Worm (Caenorhabditis elegans) whole organism, late embryonic: ENCODE results near the gene T14G8.4.

Source experiments
- C08G9.2 ChIP-seq: sonication (generic microtip); optimal IDR thresholded peaks from 2 replicates; lab custom pipeline; 2016; ENCODE audit warnings: mild to moderate bottlenecking, missing genetic modification characterization, moderate library complexity, missing compliant biosample characterization
- C38D4.7 ChIP-seq: fragments of 200-800 bp; sonication (Bioruptor generic); optimal IDR thresholded peaks from 2 replicates; lab custom pipeline; 2018; ENCODE audit warnings: mild to moderate bottlenecking, missing genetic modification characterization, moderate library complexity, missing compliant biosample characterization
- K02D7.2 ChIP-seq: sonication (generic microtip); optimal IDR thresholded peaks from 2 replicates; lab custom pipeline; 2017; ENCODE audit warnings: mild to moderate bottlenecking, missing genetic modification characterization, missing compliant biosample characterization
- K09A11.1 ChIP-seq: sonication (generic microtip); optimal IDR thresholded peaks from 2 replicates; lab custom pipeline; 2017; ENCODE audit warnings: antibody characterized with exemption, mild to moderate bottlenecking, missing genetic modification characterization, missing compliant biosample characterization; ENCODE audit not compliant: insufficient read depth
- Y22D7AL.16 ChIP-seq: sonication (generic microtip); optimal IDR thresholded peaks from 2 replicates; lab custom pipeline; 2016; ENCODE audit warnings: missing genetic modification characterization, missing compliant biosample characterization
- ahr-1 ChIP-seq: sonication (generic microtip); optimal IDR thresholded peaks from 2 replicates; lab custom pipeline; 2016; ENCODE audit warnings: missing genetic modification characterization, missing compliant biosample characterization
- ama-1 ChIP-seq: fragments of 150-350 bp; optimal IDR thresholded peaks from 2 replicates; lab custom pipeline; 2014
- ceh-14 ChIP-seq: sonication (generic microtip); optimal IDR thresholded peaks from 2 replicates; lab custom pipeline; 2016; ENCODE audit warnings: missing genotype, missing genetic modification characterization, missing compliant biosample characterization
- ceh-19 ChIP-seq: fragments of 200-800 bp; sonication (Bioruptor generic); optimal IDR thresholded peaks from 2 replicates; lab custom pipeline; 2018; ENCODE audit warnings: mild to moderate bottlenecking, missing genetic modification characterization, missing compliant biosample characterization
- ceh-22 ChIP-seq: sonication (generic microtip); optimal IDR thresholded peaks from 2 replicates; lab custom pipeline; 2017; ENCODE audit warnings: missing biosample characterization, missing genetic modification characterization
- ceh-30 ChIP-seq: fragments of 150-350 bp; optimal IDR thresholded peaks from 2 replicates; lab custom pipeline; 2014; ENCODE audit warnings: missing biosample characterization, missing genetic modification characterization
- ceh-31 ChIP-seq: sonication (generic microtip); optimal IDR thresholded peaks from 2 replicates; lab custom pipeline; 2016; ENCODE audit warnings: missing genetic modification characterization, missing compliant biosample characterization
- ceh-45 ChIP-seq: fragments of 200-800 bp; sonication (Bioruptor generic); IDR thresholded peaks from 2 replicates; pipeline ENCODE4 v1.3.6; 2022; ENCODE audit warnings: missing genetic modification reagents, missing genetic modification characterization, missing compliant biosample characterization
- ceh-48 ChIP-seq: sonication (generic microtip); optimal IDR thresholded peaks from 2 replicates; lab custom pipeline; 2016; ENCODE audit warnings: missing genetic modification characterization, inconsistent platforms, missing compliant biosample characterization
- ceh-6 ChIP-seq: fragments of 200-800 bp; sonication (Bioruptor generic); optimal IDR thresholded peaks from 2 replicates; lab custom pipeline; 2018; ENCODE audit warnings: mild to moderate bottlenecking, missing genetic modification characterization, missing compliant biosample characterization
- che-1 ChIP-seq: sonication (generic microtip); optimal IDR thresholded peaks from 2 replicates; lab custom pipeline; 2016; ENCODE audit warnings: mild to moderate bottlenecking, missing genetic modification characterization, missing compliant biosample characterization
- dmd-4 ChIP-seq: sonication (generic microtip); optimal IDR thresholded peaks from 2 replicates; lab custom pipeline; 2016; ENCODE audit warnings: borderline replicate concordance, missing genetic modification characterization, missing compliant biosample characterization
- elt-2 ChIP-seq: sonication (generic microtip); optimal IDR thresholded peaks from 2 replicates; lab custom pipeline; 2016; ENCODE audit warnings: missing genetic modification reagents, missing genetic modification characterization, missing compliant biosample characterization
- elt-4 ChIP-seq: sonication (generic microtip); optimal IDR thresholded peaks from 2 replicates; lab custom pipeline; 2016; ENCODE audit warnings: missing genetic modification characterization, missing compliant biosample characterization
- ets-4 ChIP-seq: sonication (generic microtip); optimal IDR thresholded peaks from 2 replicates; lab custom pipeline; 2016; ENCODE audit warnings: missing genetic modification characterization, missing compliant biosample characterization
- fkh-10 ChIP-seq: fragments of 150-350 bp; optimal IDR thresholded peaks from 2 replicates; lab custom pipeline; 2014; ENCODE audit warnings: missing biosample characterization, missing genetic modification reagents, missing genetic modification characterization
- gmeb-2 ChIP-seq: sonication (generic microtip); optimal IDR thresholded peaks from 2 replicates; lab custom pipeline; 2016; ENCODE audit warnings: missing genetic modification characterization, inconsistent platforms, missing compliant biosample characterization
- hlh-13 ChIP-seq: fragments of 200-800 bp; sonication (Bioruptor generic); optimal IDR thresholded peaks from 2 replicates; lab custom pipeline; 2018; ENCODE audit warnings: mild to moderate bottlenecking, missing genetic modification characterization, missing compliant biosample characterization
- hlh-15 ChIP-seq: sonication (generic microtip); optimal IDR thresholded peaks from 2 replicates; lab custom pipeline; 2016; ENCODE audit warnings: missing genetic modification characterization, missing compliant biosample characterization
- hlh-30 ChIP-seq: sonication (generic microtip); optimal IDR thresholded peaks from 2 replicates; lab custom pipeline; 2017; ENCODE audit warnings: antibody characterized with exemption, missing genetic modification characterization, missing compliant biosample characterization; ENCODE audit not compliant: insufficient read depth
- hlh-8 ChIP-seq: sonication (generic microtip); optimal IDR thresholded peaks from 2 replicates; lab custom pipeline; 2016; ENCODE audit warnings: missing genotype, missing genetic modification characterization, missing compliant biosample characterization
- lim-6 ChIP-seq: sonication (generic microtip); optimal IDR thresholded peaks from 2 replicates; lab custom pipeline; 2016; ENCODE audit warnings: missing genetic modification characterization, missing compliant biosample characterization
- lin-11 ChIP-seq: fragments of 200-800 bp; sonication (Bioruptor generic); optimal IDR thresholded peaks from 2 replicates; lab custom pipeline; 2018; ENCODE audit warnings: mild to moderate bottlenecking, missing genetic modification characterization, missing compliant biosample characterization
- mec-3 ChIP-seq: sonication (generic microtip); optimal IDR thresholded peaks from 2 replicates; lab custom pipeline; 2016; ENCODE audit warnings: borderline replicate concordance, missing genetic modification characterization, missing compliant biosample characterization
- odd-2 ChIP-seq: sonication (generic microtip); optimal IDR thresholded peaks from 2 replicates; lab custom pipeline; 2017; ENCODE audit warnings: antibody characterized with exemption, mild to moderate bottlenecking, missing genetic modification characterization, missing compliant biosample characterization
- pag-3 ChIP-seq: sonication (generic microtip); optimal IDR thresholded peaks from 2 replicates; lab custom pipeline; 2016; ENCODE audit warnings: missing compliant biosample characterization, missing genetic modification characterization, borderline replicate concordance
- pax-1 ChIP-seq: fragments of 150-350 bp; optimal IDR thresholded peaks from 2 replicates; lab custom pipeline; 2014; ENCODE audit warnings: missing biosample characterization, missing genetic modification characterization
- pqm-1 ChIP-seq: sonication (generic microtip); optimal IDR thresholded peaks from 2 replicates; lab custom pipeline; 2016; ENCODE audit warnings: missing genetic modification characterization, missing compliant biosample characterization
- pros-1 ChIP-seq: fragments of 150-350 bp; optimal IDR thresholded peaks from 2 replicates; lab custom pipeline; 2014; ENCODE audit warnings: missing biosample characterization, missing genetic modification reagents, missing genetic modification characterization
- ref-2 ChIP-seq: sonication (generic microtip); optimal IDR thresholded peaks from 2 replicates; lab custom pipeline; 2016; ENCODE audit warnings: missing genetic modification characterization, missing compliant biosample characterization
- sdc-2 ChIP-seq: sonication (generic microtip); optimal IDR thresholded peaks from 2 replicates; lab custom pipeline; 2016; ENCODE audit warnings: missing genotype, missing genetic modification characterization, missing compliant biosample characterization
- syd-9 ChIP-seq: sonication (generic microtip); optimal IDR thresholded peaks from 2 replicates; lab custom pipeline; 2016; ENCODE audit warnings: mild to moderate bottlenecking, missing genetic modification characterization, moderate library complexity, missing compliant biosample characterization
- tbx-7 ChIP-seq: sonication (generic microtip); optimal IDR thresholded peaks from 2 replicates; lab custom pipeline; 2016; ENCODE audit warnings: missing genotype, missing genetic modification characterization, missing compliant biosample characterization
- ttx-3 ChIP-seq: sonication (generic microtip); optimal IDR thresholded peaks from 2 replicates; lab custom pipeline; 2016; ENCODE audit warnings: missing genetic modification reagents, missing genetic modification characterization, missing compliant biosample characterization
- unc-42 ChIP-seq: sonication (generic microtip); optimal IDR thresholded peaks from 2 replicates; lab custom pipeline; 2016; ENCODE audit warnings: missing genotype, missing genetic modification characterization, missing compliant biosample characterization
- ztf-16 ChIP-seq: sonication (generic microtip); optimal IDR thresholded peaks from 2 replicates; lab custom pipeline; 2017; ENCODE audit warnings: missing genetic modification characterization, missing compliant biosample characterization

T14G8.4 gene

DNA sequence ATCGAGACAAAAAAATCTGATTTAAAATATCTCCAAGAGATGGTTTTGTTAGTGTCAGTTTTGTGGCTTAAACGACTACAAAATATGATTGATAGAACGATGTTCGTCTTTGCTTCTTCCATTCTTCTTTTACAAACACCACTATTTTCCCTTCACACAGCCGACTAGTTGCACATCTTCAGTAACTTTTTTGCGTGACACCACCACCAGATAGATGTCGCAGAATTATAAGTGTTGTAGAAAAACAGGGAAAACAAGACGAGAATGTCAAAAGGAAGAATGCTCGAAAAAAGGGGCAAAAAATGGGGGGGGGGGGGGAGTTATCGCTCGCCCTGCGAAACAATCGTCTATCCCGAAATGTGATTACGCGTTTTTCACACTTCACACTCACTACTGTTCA is 36.9 kb downstream of the T14G8.4 start:
- TF ChIP-seq ahr-1: no peak
- no peak for TF ChIP-seq hlh-30 (tag; lab: Kevin White, UChicago)
- TF ChIP-seq odd-2 (tag; lab: Kevin White, UChicago): no peak
- TF ChIP-seq pqm-1 (tag; lab: Kevin White, UChicago): no peak
- no peak for TF ChIP-seq che-1 (tag; lab: Kevin White, UChicago)
- no peak for TF ChIP-seq ama-1 (lab: Kevin White, UChicago)
- no peak for TF ChIP-seq pag-3 (tag; lab: Kevin White, UChicago)
- no peak for TF ChIP-seq syd-9
- TF ChIP-seq ztf-16 (tag; lab: Kevin White, UChicago): no peak
- TF ChIP-seq fkh-10: no peak
- no peak for TF ChIP-seq gmeb-2 (tag; lab: Kevin White, UChicago)
- no peak for TF ChIP-seq mec-3 (tag; lab: Kevin White, UChicago)
- no peak for TF ChIP-seq ref-2
- no peak for TF ChIP-seq hlh-13 (GFP tag; lab: Kevin White, UChicago)
- TF ChIP-seq ets-4 (tag; lab: Kevin White, UChicago): no peak
- TF ChIP-seq C38D4.7 (GFP tag; lab: Kevin White, UChicago): no peak
- no peak for TF ChIP-seq K02D7.2 (tag; lab: Kevin White, UChicago)

ce11 chrX:12825174-12825573 is 38.5 kb downstream of the T14G8.4 start:
- TF ChIP-seq ceh-14: no peak
- TF ChIP-seq ceh-31 (tag; lab: Kevin White, UChicago): no peak
- no peak for TF ChIP-seq dmd-4
- TF ChIP-seq K09A11.1 (tag; lab: Kevin White, UChicago): no peak
- no peak for TF ChIP-seq che-1 (tag; lab: Kevin White, UChicago)
- no peak for TF ChIP-seq sdc-2 (tag; lab: Kevin White, UChicago)
- no peak for TF ChIP-seq tbx-7 (tag; lab: Kevin White, UChicago)
- TF ChIP-seq hlh-15 (tag; lab: Kevin White, UChicago): no peak
- no peak for TF ChIP-seq unc-42 (tag; lab: Kevin White, UChicago)
- no peak for TF ChIP-seq C08G9.2 (tag; lab: Kevin White, UChicago)
- TF ChIP-seq lim-6 (tag; lab: Kevin White, UChicago): no peak
- no peak for TF ChIP-seq pros-1 (tag; lab: Kevin White, UChicago)

ce11 chrX:12819512-12819911 is 44.2 kb downstream of the T14G8.4 start:
- no peak for TF ChIP-seq Y22D7AL.16 (tag; lab: Kevin White, UChicago)
- TF ChIP-seq elt-2 (tag; lab: Kevin White, UChicago): no peak
- TF ChIP-seq ceh-48 (tag; lab: Kevin White, UChicago): no peak
- TF ChIP-seq syd-9: no peak
- no peak for TF ChIP-seq fkh-10
- TF ChIP-seq elt-4 (tag; lab: Kevin White, UChicago): no peak
- no peak for TF ChIP-seq che-1 (tag; lab: Kevin White, UChicago)
- no peak for TF ChIP-seq ceh-14
- TF ChIP-seq ceh-45 (GFP tag; lab: Robert Waterston, UW): no peak
- no peak for TF ChIP-seq hlh-8 (tag; lab: Kevin White, UChicago)
- no peak for TF ChIP-seq pax-1
- no peak for TF ChIP-seq ceh-6 (GFP tag; lab: Kevin White, UChicago)
- no peak for TF ChIP-seq ttx-3
- TF ChIP-seq lin-11 (tag; lab: Kevin White, UChicago): no peak

DNA sequence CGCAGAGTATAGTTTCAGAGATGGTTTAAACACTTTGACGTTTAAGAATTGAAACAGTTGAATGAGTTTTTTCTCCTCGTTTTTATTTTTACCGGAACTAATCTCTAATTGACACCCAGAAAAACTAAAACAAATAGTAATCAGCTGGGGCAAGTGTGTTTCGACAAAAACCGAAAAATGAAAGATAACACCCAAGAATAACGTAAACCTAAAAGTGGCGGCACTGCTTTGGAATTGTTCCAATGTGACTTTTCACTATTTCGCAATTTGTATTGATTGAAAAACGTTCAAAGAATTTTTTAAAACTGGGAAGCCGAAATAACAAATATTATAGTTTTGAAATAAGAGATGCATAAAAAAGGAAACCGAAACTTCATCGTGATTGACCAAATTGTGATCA is 44.9 kb downstream of the T14G8.4 start:
- TF ChIP-seq ceh-30 (tag; lab: Kevin White, UChicago) (no peak), ceh-22 (tag; lab: Kevin White, UChicago) (no peak), ceh-19 (GFP tag; lab: Kevin White, UChicago) (no peak)
- TF ChIP-seq, all 69 proteins: peak for 0
